Worm (Caenorhabditis elegans) whole organism, young adult: ENCODE data around the gene lido-9.

Source experiments
- B0261.1 ChIP-seq: sonication (generic microtip); optimal IDR thresholded peaks from 2 replicates; lab custom pipeline; 2016; ENCODE audit warnings: mild to moderate bottlenecking, missing genetic modification characterization, moderate library complexity, missing compliant biosample characterization
- C06A6.2 ChIP-seq: fragments of 200-800 bp; sonication (Bioruptor generic); conservative IDR thresholded peaks from 2 replicates; pipeline ENCODE4 v1.3.6; 2022; ENCODE audit warnings: missing genetic modification characterization, missing compliant biosample characterization
- C17E4.6 ChIP-seq: fragments of 200-800 bp; sonication (Bioruptor generic); IDR thresholded peaks from 2 replicates; pipeline ENCODE4 v1.3.6; 2022; ENCODE audit warnings: missing genetic modification reagents, missing genetic modification characterization, missing compliant biosample characterization
- F33H1.4 ChIP-seq: fragments of 200-800 bp; sonication (Bioruptor generic); IDR thresholded peaks from 2 replicates; pipeline ENCODE4 v1.3.6; 2022; ENCODE audit warnings: missing genetic modification reagents, missing genetic modification characterization, missing compliant biosample characterization
- T26A5.8 ChIP-seq: sonication (generic microtip); optimal IDR thresholded peaks from 2 replicates; lab custom pipeline; 2016; ENCODE audit warnings: missing genetic modification characterization, missing compliant biosample characterization
- Y56A3A.18 ChIP-seq: fragments of 200-800 bp; sonication (Bioruptor generic); IDR thresholded peaks from 2 replicates; pipeline ENCODE4 v1.3.6; 2022; ENCODE audit warnings: missing genetic modification reagents, missing genetic modification characterization, missing compliant biosample characterization
- ZK185.1 ChIP-seq: sonication (generic microtip); optimal IDR thresholded peaks from 2 replicates; lab custom pipeline; 2016; ENCODE audit warnings: mild to moderate bottlenecking, missing genetic modification characterization, missing compliant biosample characterization; ENCODE audit not compliant: poor library complexity, severe bottlenecking
- atf-7 ChIP-seq: sonication (generic microtip); optimal IDR thresholded peaks from 2 replicates; lab custom pipeline; 2017; ENCODE audit warnings: mild to moderate bottlenecking, missing genetic modification characterization, missing compliant biosample characterization
- cebp-1 ChIP-seq, 2 experiments: fragments of 200-800 bp in 1 of 2; sonication (Bioruptor generic) in 1 of 2; sonication (generic microtip) in 1 of 2; IDR thresholded peaks in 1 of 2; optimal IDR thresholded peaks in 1 of 2; 2 replicates each; pipeline versions ENCODE4 v1.3.6 to Lab custom; 2017 to 2022; ENCODE audit warnings: missing compliant biosample characterization in 2 of 2, missing genetic modification characterization in 2 of 2, mild to moderate bottlenecking in 1 of 2, missing genetic modification reagents in 1 of 2, moderate library complexity in 1 of 2
- ceh-91 ChIP-seq: fragments of 200-800 bp; sonication (Bioruptor generic); IDR thresholded peaks from 2 replicates; pipeline ENCODE4 v1.3.6; 2022; ENCODE audit warnings: missing genetic modification reagents, missing genetic modification characterization, missing compliant biosample characterization
- egl-18 ChIP-seq: fragments of 200-800 bp; sonication (Bioruptor generic); IDR thresholded peaks from 2 replicates; pipeline ENCODE4 v1.3.6; 2022; ENCODE audit warnings: missing genetic modification reagents, missing genetic modification characterization, missing compliant biosample characterization
- egl-44 ChIP-seq: fragments of 200-800 bp; sonication (Bioruptor generic); IDR thresholded peaks from 2 replicates; pipeline ENCODE4 v1.3.6; 2022; ENCODE audit warnings: missing genetic modification reagents, missing genetic modification characterization, missing compliant biosample characterization
- ekl-4 ChIP-seq: fragments of 200-800 bp; sonication (Bioruptor generic); IDR thresholded peaks from 2 replicates; pipeline ENCODE4 v1.3.6; 2022; ENCODE audit warnings: missing genetic modification reagents, missing genetic modification characterization, missing compliant biosample characterization
- hlh-26 ChIP-seq: fragments of 200-800 bp; sonication (Bioruptor generic); conservative IDR thresholded peaks from 2 replicates; pipeline ENCODE4 v1.3.6; 2022; ENCODE audit warnings: missing genetic modification reagents, missing genetic modification characterization, missing compliant biosample characterization
- hmg-1.2 ChIP-seq: fragments of 200-800 bp; sonication (Bioruptor generic); IDR thresholded peaks from 2 replicates; pipeline ENCODE4 v1.3.6; 2022; ENCODE audit warnings: missing genetic modification reagents, missing genetic modification characterization, missing compliant biosample characterization
- hmg-20 ChIP-seq: fragments of 200-800 bp; sonication (Bioruptor generic); IDR thresholded peaks from 2 replicates; pipeline ENCODE4 v1.3.6; 2022; ENCODE audit warnings: missing genetic modification reagents, missing genetic modification characterization, missing compliant biosample characterization
- hsf-1 ChIP-seq: fragments of 200-800 bp; sonication (Bioruptor generic); IDR thresholded peaks from 2 replicates; pipeline ENCODE4 v1.3.6; 2022; ENCODE audit warnings: missing genetic modification reagents, missing genetic modification characterization, missing compliant biosample characterization
- lag-1 ChIP-seq: fragments of 200-800 bp; sonication (Bioruptor generic); IDR thresholded peaks from 2 replicates; pipeline ENCODE4 v1.3.6; 2022; ENCODE audit warnings: missing genetic modification reagents, missing genetic modification characterization, missing compliant biosample characterization
- let-607 ChIP-seq, 2 experiments: fragments of 200-800 bp in 1 of 2; sonication (Bioruptor generic) in 1 of 2; sonication (generic microtip) in 1 of 2; optimal IDR thresholded peaks; 2 replicates each; lab custom pipeline; 2016 to 2018; ENCODE audit warnings: mild to moderate bottlenecking in 2 of 2, missing compliant biosample characterization in 2 of 2, missing genetic modification characterization in 2 of 2, moderate library complexity in 2 of 2, missing genotype in 1 of 2
- lin-40 ChIP-seq: sonication (generic microtip); optimal IDR thresholded peaks from 2 replicates; lab custom pipeline; 2016; ENCODE audit warnings: missing genetic modification characterization, mild to moderate bottlenecking, missing compliant biosample characterization, missing genotype, missing genetic modification reagents
- lin-54 ChIP-seq: fragments of 200-800 bp; sonication (Bioruptor generic); optimal IDR thresholded peaks from 2 replicates; lab custom pipeline; 2018; ENCODE audit warnings: mild to moderate bottlenecking, missing genetic modification characterization, missing compliant biosample characterization
- madf-6 ChIP-seq: fragments of 200-800 bp; sonication (Bioruptor generic); IDR thresholded peaks from 2 replicates; pipeline ENCODE4 v1.3.6; 2022; ENCODE audit warnings: missing genetic modification reagents, missing genetic modification characterization, missing compliant biosample characterization
- mcd-1 ChIP-seq: fragments of 200-800 bp; sonication (Bioruptor generic); IDR thresholded peaks from 2 replicates; pipeline ENCODE4 v1.3.6; 2022; ENCODE audit warnings: missing genetic modification reagents, missing genetic modification characterization, missing compliant biosample characterization
- mel-28 ChIP-seq: sonication (generic microtip); optimal IDR thresholded peaks from 2 replicates; lab custom pipeline; 2016; ENCODE audit warnings: borderline replicate concordance, mild to moderate bottlenecking, missing genetic modification characterization, missing compliant biosample characterization
- mes-4 ChIP-seq: sonication (generic microtip); optimal IDR thresholded peaks from 2 replicates; lab custom pipeline; 2016; ENCODE audit warnings: missing genotype, missing genetic modification characterization, missing compliant biosample characterization
- nhr-80 ChIP-seq: sonication (generic microtip); optimal IDR thresholded peaks from 2 replicates; lab custom pipeline; 2016; ENCODE audit warnings: missing genetic modification characterization, missing compliant biosample characterization
- pbrm-1 ChIP-seq: fragments of 200-800 bp; sonication (Bioruptor generic); IDR thresholded peaks from 2 replicates; pipeline ENCODE4 v1.3.6; 2022; ENCODE audit warnings: missing genetic modification reagents, missing genetic modification characterization, missing compliant biosample characterization
- pha-4 ChIP-seq: fragments of 150-350 bp; sonication (generic microtip); optimal IDR thresholded peaks from 2 replicates; lab custom pipeline; 2014; ENCODE audit warnings: missing biosample characterization, missing genetic modification reagents, missing genetic modification characterization
- rec-8 ChIP-seq, 2 experiments: sonication (generic microtip); optimal IDR thresholded peaks; 2 replicates each; lab custom pipeline; 2016; ENCODE audit warnings: mild to moderate bottlenecking in 2 of 2, missing genetic modification characterization in 2 of 2, missing genetic modification reagents in 2 of 2, missing genotype in 2 of 2, missing biosample characterization in 1 of 2, missing compliant biosample characterization in 1 of 2, moderate library complexity in 1 of 2
- repo-1 ChIP-seq: sonication (generic microtip); optimal IDR thresholded peaks from 2 replicates; lab custom pipeline; 2017; ENCODE audit warnings: mild to moderate bottlenecking, missing genetic modification characterization, missing compliant biosample characterization
- tbp1 ChIP-seq: fragments of 200-800 bp; sonication (Bioruptor generic); optimal IDR thresholded peaks from 2 replicates; lab custom pipeline; 2018; ENCODE audit warnings: mild to moderate bottlenecking, missing genetic modification characterization, missing compliant biosample characterization
- unc-130 ChIP-seq: sonication (generic microtip); optimal IDR thresholded peaks from 2 replicates; lab custom pipeline; 2016; ENCODE audit warnings: missing genetic modification reagents, missing genetic modification characterization, missing compliant biosample characterization
- unc-62 ChIP-seq: fragments of 150-350 bp; optimal IDR thresholded peaks from 2 replicates; lab custom pipeline; 2014; ENCODE audit warnings: missing biosample characterization, missing genetic modification reagents, missing genetic modification characterization
- zfh-2 ChIP-seq: fragments of 200-800 bp; sonication (Bioruptor generic); conservative IDR thresholded peaks from 2 replicates; pipeline ENCODE4 v1.3.6; 2022; ENCODE audit warnings: missing genetic modification reagents, missing genetic modification characterization, missing compliant biosample characterization
- ztf-28 ChIP-seq: fragments of 200-800 bp; sonication (Bioruptor generic); IDR thresholded peaks from 2 replicates; pipeline ENCODE4 v1.3.6; 2022; ENCODE audit warnings: missing genetic modification reagents, missing genetic modification characterization, missing compliant biosample characterization
- ztf-6 ChIP-seq: fragments of 200-800 bp; sonication (Bioruptor generic); IDR thresholded peaks from 2 replicates; pipeline ENCODE4 v1.3.6; 2022; ENCODE audit warnings: missing genetic modification reagents, missing genetic modification characterization, missing compliant biosample characterization

Gene lido-9

ce11 chrII:2962531-2963164 is 37.9 kb upstream of the lido-9 start:
- TF ChIP-seq zfh-2 (GFP tag; lab: Robert Waterston, UW) (peak; percentile 76), unc-130 (no peak), tbp1 (GFP tag; lab: Kevin White, UChicago) (no peak), unc-62 (GFP tag; lab: Kevin White, UChicago) (no peak), hmg-1.2 (GFP tag; lab: Robert Waterston, UW) (peak; percentile 40; the same call in 1 of the 2 replicates), mcd-1 (0 out of 2 replicates have a peak, but pooled peaks have one; percentile 8), let-607 (tag; optimal IDR thresholded peaks at IDR 0.05; lab: Kevin White, UChicago) (no peak)

ce11 chrII:2963619-2964018 is 36.9 kb upstream of the lido-9 start:
- TF ChIP-seq zfh-2 (GFP tag; lab: Robert Waterston, UW) (0 out of 2 replicates have a peak, but pooled peaks have one; percentile 15), C06A6.2 (GFP tag; lab: Robert Waterston, UW) (no peak)

ce11 chrII:2965215-2965998 is 35.2 kb upstream of the lido-9 start:
- TF ChIP-seq zfh-2 (GFP tag; lab: Robert Waterston, UW) = peak; percentile 50; the same call in 1 of the 2 replicates
- TF ChIP-seq mel-28 (tag; lab: Kevin White, UChicago) = no peak

ce11 chrII:2966350-2966749 is 34.2 kb upstream of the lido-9 start:
- TF ChIP-seq atf-7 (tag; lab: Kevin White, UChicago) (no peak), ztf-28 (GFP tag; lab: Robert Waterston, UW) (0 out of 2 replicates have a peak, but pooled peaks have one; percentile 26), hsf-1 (GFP tag; lab: Robert Waterston, UW) (0 out of 2 replicates have a peak, but pooled peaks have one; percentile 28), C17E4.6 (no peak), ztf-6 (no peak), ceh-91 (no peak), mes-4 (tag; lab: Kevin White, UChicago) (no peak), madf-6 (GFP tag; lab: Robert Waterston, UW) (no peak), B0261.1 (tag; lab: Kevin White, UChicago) (no peak), lin-54 (GFP tag; lab: Kevin White, UChicago) (no peak), cebp-1 (GFP tag; IDR thresholded peaks at IDR 0.05; lab: Robert Waterston, UW) (no peak), cebp-1 (tag; optimal IDR thresholded peaks at IDR 0.05; lab: Kevin White, UChicago) (no peak), hlh-26 (GFP tag; lab: Robert Waterston, UW) (no peak), hmg-1.2 (GFP tag; lab: Robert Waterston, UW) (no peak)

ce11 chrII:2967064-2967463 is 33.5 kb upstream of the lido-9 start:
- TF ChIP-seq hmg-1.2 (GFP tag; lab: Robert Waterston, UW) (peak; percentile 94), hmg-20 (no peak)

ce11 chrII:2973940-2974402 is 26.6 kb upstream of the lido-9 start:
- TF ChIP-seq ekl-4 (GFP tag; lab: Robert Waterston, UW) (peak; percentile 94), lag-1 (peak; percentile 87), nhr-80 (tag; lab: Kevin White, UChicago) (peak; percentile 23), egl-18 (peak; percentile 91), ZK185.1 (peak; percentile 68), egl-44 (GFP tag; lab: Robert Waterston, UW) (peak; percentile 95), repo-1 (tag; lab: Kevin White, UChicago) (peak; percentile 91), Y56A3A.18 (GFP tag; lab: Robert Waterston, UW) (peak; percentile 44; the same call in 1 of the 2 replicates), lin-40 (tag; lab: Kevin White, UChicago) (peak; percentile 92), rec-8 (tag; optimal IDR thresholded peaks at IDR 0.05; lab: Kevin White, UChicago) (no peak), T26A5.8 (no peak), F33H1.4 (GFP tag; lab: Robert Waterston, UW) (no peak; the same call in 1 of the 2 replicates), pbrm-1 (GFP tag; lab: Robert Waterston, UW) (peak; percentile 97), pha-4 (peak; percentile 88), hsf-1 (GFP tag; lab: Robert Waterston, UW) (peak; percentile 83), ztf-6 (peak; percentile 58; the same call in 1 of the 2 replicates)
